Worm (Caenorhabditis elegans) whole organism, midembryonic: ENCODE data around the gene R09E10.1.

Experiments used
- T22C8.4 ChIP-seq: fragments of 200-800 bp; sonication (Bioruptor generic); IDR thresholded peaks from 2 replicates; pipeline ENCODE4 v1.3.6; 2022; ENCODE audit warnings: missing genetic modification characterization, missing compliant biosample characterization
- flt-1 ChIP-seq: fragments of 200-800 bp; sonication (Bioruptor generic); IDR thresholded peaks from 2 replicates; pipeline ENCODE4 v1.3.6; 2022; ENCODE audit warnings: missing genetic modification characterization, missing compliant biosample characterization
- klf-2 ChIP-seq: fragments of 200-800 bp; sonication (Bioruptor generic); conservative IDR thresholded peaks from 2 replicates; pipeline ENCODE4 v1.3.6; 2022; ENCODE audit warnings: missing genetic modification reagents, missing genetic modification characterization, missing compliant biosample characterization
- med-1 ChIP-seq: sonication (generic microtip); optimal IDR thresholded peaks from 2 replicates; lab custom pipeline; 2017; ENCODE audit warnings: missing genetic modification characterization, mild to moderate bottlenecking, missing compliant biosample characterization, antibody characterized with exemption, missing genetic modification reagents; ENCODE audit not compliant: insufficient read depth

DNA sequence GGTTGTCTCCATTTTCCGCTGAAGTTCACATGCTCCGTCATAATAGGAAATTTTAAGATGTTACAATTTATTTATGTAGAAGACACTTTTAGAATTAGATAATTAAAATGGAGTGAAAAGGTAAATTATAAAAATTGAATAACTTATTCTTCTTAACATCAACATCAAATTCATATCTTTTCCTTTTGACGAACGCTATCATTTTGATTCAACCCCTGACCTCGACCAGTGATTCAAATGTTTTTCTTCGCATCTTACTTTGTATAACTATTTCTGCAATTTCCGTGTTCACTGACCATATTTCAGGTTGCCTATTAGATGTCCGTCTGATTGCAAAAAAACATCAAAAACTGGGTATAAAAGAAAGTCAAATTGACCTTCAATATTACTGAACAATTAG lies 45.6 kb downstream of the R09E10.1 start, which contains the start of gene Y43C5A.7:
- no peak for TF ChIP-seq med-1 (GFP tag; lab: Kevin White, UChicago)
- TF ChIP-seq flt-1 (GFP tag; lab: Robert Waterston, UW), result no peak
- TF ChIP-seq T22C8.4 (GFP tag; lab: Robert Waterston, UW), result no peak
- TF ChIP-seq klf-2 (GFP tag; lab: Robert Waterston, UW), result no peak
